Worm (Caenorhabditis elegans) whole organism, L4 larva: Measurements from ENCODE around the gene sra-13.

Experiments
- F26F4.8 ChIP-seq: fragments of 200-800 bp; sonication (Bioruptor generic); conservative IDR thresholded peaks from 2 replicates; pipeline ENCODE4 v1.3.6; 2022; ENCODE audit warnings: missing genetic modification characterization, missing compliant biosample characterization
- F37D6.2 ChIP-seq: sonication (generic microtip); optimal IDR thresholded peaks from 2 replicates; lab custom pipeline; 2016; ENCODE audit warnings: mild to moderate bottlenecking, missing genetic modification characterization, missing compliant biosample characterization
- F44E2.7 ChIP-seq: fragments of 200-800 bp; sonication (Bioruptor generic); IDR thresholded peaks from 2 replicates; pipeline ENCODE4 v2.1.2; 2022; ENCODE audit warnings: missing genetic modification characterization, missing compliant biosample characterization
- T26A8.4 ChIP-seq: fragments of 200-800 bp; sonication (Bioruptor generic); IDR thresholded peaks from 2 replicates; pipeline ENCODE4 v1.3.6; 2022; ENCODE audit warnings: missing genetic modification characterization, missing compliant biosample characterization
- ceh-20 ChIP-seq: fragments of 200-800 bp; sonication (Bioruptor generic); IDR thresholded peaks from 2 replicates; pipeline ENCODE4 v1.3.6; 2022; ENCODE audit warnings: missing genetic modification reagents, missing genetic modification characterization, missing compliant biosample characterization
- ceh-32 ChIP-seq: sonication (generic microtip); optimal IDR thresholded peaks from 2 replicates; lab custom pipeline; 2016; ENCODE audit warnings: mild to moderate bottlenecking, missing genetic modification characterization, missing compliant biosample characterization; ENCODE audit not compliant: poor library complexity
- ces-1 ChIP-seq: fragments of 150-350 bp; sonication (generic microtip); optimal IDR thresholded peaks from 4 replicates; lab custom pipeline; 2014; ENCODE audit warnings: missing biosample characterization, missing genetic modification reagents, missing genetic modification characterization
- daf-19 ChIP-seq: fragments of 200-800 bp; sonication (Bioruptor generic); conservative IDR thresholded peaks from 2 replicates; pipeline ENCODE4 v1.3.6; 2022; ENCODE audit warnings: missing genetic modification characterization, missing compliant biosample characterization
- dmd-6 ChIP-seq: fragments of 200-800 bp; sonication (Bioruptor generic); IDR thresholded peaks from 2 replicates; pipeline ENCODE4 v1.3.6; 2022; ENCODE audit warnings: missing genetic modification reagents, missing genetic modification characterization, missing compliant biosample characterization
- dmd-8 ChIP-seq: fragments of 200-800 bp; sonication (Bioruptor generic); IDR thresholded peaks from 2 replicates; pipeline ENCODE4 v1.3.6; 2022; ENCODE audit warnings: missing genetic modification characterization, missing compliant biosample characterization
- dpl-1 ChIP-seq: fragments of 150-350 bp; optimal IDR thresholded peaks from 2 replicates; lab custom pipeline; 2014; ENCODE audit warnings: missing biosample characterization, missing genetic modification reagents, missing genetic modification characterization
- duxl-1 ChIP-seq: sonication (generic microtip); optimal IDR thresholded peaks from 2 replicates; lab custom pipeline; 2016; ENCODE audit warnings: mild to moderate bottlenecking, missing genetic modification characterization, moderate library complexity, missing compliant biosample characterization; ENCODE audit not compliant: poor library complexity
- egl-43 ChIP-seq: fragments of 200-800 bp; sonication (Bioruptor generic); IDR thresholded peaks from 2 replicates; pipeline ENCODE4 v1.3.6; 2022; ENCODE audit warnings: missing genetic modification reagents, missing genetic modification characterization, missing compliant biosample characterization
- fos-1 ChIP-seq: fragments of 150-350 bp; optimal IDR thresholded peaks from 2 replicates; lab custom pipeline; 2014; ENCODE audit warnings: missing biosample characterization, missing genetic modification characterization
- hlh-11 ChIP-seq: fragments of 200-800 bp; sonication (Bioruptor generic); optimal IDR thresholded peaks from 2 replicates; lab custom pipeline; 2018; ENCODE audit warnings: mild to moderate bottlenecking, missing genetic modification characterization, missing compliant biosample characterization
- hlh-30 ChIP-seq: sonication (generic microtip); optimal IDR thresholded peaks from 2 replicates; lab custom pipeline; 2017; ENCODE audit warnings: antibody characterized with exemption, mild to moderate bottlenecking, missing genetic modification characterization, missing compliant biosample characterization; ENCODE audit not compliant: insufficient read depth
- lin-13 ChIP-seq: fragments of 150-350 bp; optimal IDR thresholded peaks from 2 replicates; lab custom pipeline; 2014; ENCODE audit warnings: missing biosample characterization, missing genetic modification reagents, missing genetic modification characterization
- lin-15B ChIP-seq: fragments of 150-350 bp; sonication (generic microtip); optimal IDR thresholded peaks from 3 replicates; lab custom pipeline; 2014; ENCODE audit warnings: missing biosample characterization, missing genetic modification characterization
- lsy-2 ChIP-seq, 2 experiments: fragments of 150-350 bp in 1 of 2; sonication (generic microtip) in 1 of 2; optimal IDR thresholded peaks; 2 replicates each; lab custom pipeline; 2014 to 2017; ENCODE audit warnings: missing biosample characterization in 2 of 2, missing genetic modification characterization in 2 of 2
- madf-5 ChIP-seq, 2 experiments: fragments of 200-800 bp; sonication (Bioruptor generic); IDR thresholded peaks; 2 replicates each; pipeline ENCODE4 v1.3.6; 2022; ENCODE audit warnings: missing compliant biosample characterization in 2 of 2, missing genetic modification characterization in 2 of 2
- mxl-3 ChIP-seq: fragments of 200-800 bp; sonication (Bioruptor generic); optimal IDR thresholded peaks from 2 replicates; lab custom pipeline; 2018; ENCODE audit warnings: mild to moderate bottlenecking, missing genetic modification characterization, missing compliant biosample characterization
- nhr-10 ChIP-seq: fragments of 150-350 bp; optimal IDR thresholded peaks from 2 replicates; lab custom pipeline; 2014; ENCODE audit warnings: missing biosample characterization, missing genetic modification characterization
- nhr-102 ChIP-seq: sonication (generic microtip); optimal IDR thresholded peaks from 2 replicates; lab custom pipeline; 2016; ENCODE audit warnings: mild to moderate bottlenecking, missing genetic modification characterization, moderate library complexity, missing compliant biosample characterization
- nhr-48 ChIP-seq: sonication (generic microtip); optimal IDR thresholded peaks from 2 replicates; lab custom pipeline; 2016; ENCODE audit warnings: mild to moderate bottlenecking, missing genetic modification characterization, missing compliant biosample characterization
- pha-4 ChIP-seq, 2 experiments: fragments of 150-350 bp in 1 of 2; fragments of 200-800 bp in 1 of 2; sonication (Bioruptor generic) in 1 of 2; IDR thresholded peaks in 1 of 2; optimal IDR thresholded peaks in 1 of 2; 2 replicates each; pipeline versions ENCODE4 v1.3.6 to Lab custom; 2014 to 2022; ENCODE audit warnings: missing genetic modification characterization in 2 of 2, missing genetic modification reagents in 2 of 2, missing biosample characterization in 1 of 2, missing compliant biosample characterization in 1 of 2
- saeg-2 ChIP-seq: fragments of 200-800 bp; sonication (Bioruptor generic); IDR thresholded peaks from 2 replicates; pipeline ENCODE4 v1.3.6; 2022; ENCODE audit warnings: missing genetic modification reagents, missing genetic modification characterization, missing compliant biosample characterization
- sdz-12 ChIP-seq: fragments of 200-800 bp; sonication (Bioruptor generic); optimal IDR thresholded peaks from 2 replicates; lab custom pipeline; 2018; ENCODE audit warnings: mild to moderate bottlenecking, missing genetic modification characterization, missing compliant biosample characterization
- set-16 ChIP-seq: fragments of 200-800 bp; sonication (Bioruptor generic); IDR thresholded peaks from 2 replicates; pipeline ENCODE4 v1.3.6; 2022; ENCODE audit warnings: missing genetic modification reagents, missing genetic modification characterization, missing compliant biosample characterization
- skn-1 ChIP-seq: fragments of 150-350 bp; optimal IDR thresholded peaks from 2 replicates; lab custom pipeline; 2014; ENCODE audit warnings: missing biosample characterization, missing genetic modification characterization
- spr-1 ChIP-seq: sonication (generic microtip); optimal IDR thresholded peaks from 2 replicates; lab custom pipeline; 2016; ENCODE audit warnings: mild to moderate bottlenecking, missing genetic modification characterization, missing compliant biosample characterization
- spr-3 ChIP-seq: fragments of 200-800 bp; sonication (Bioruptor generic); optimal IDR thresholded peaks from 2 replicates; lab custom pipeline; 2018; ENCODE audit warnings: mild to moderate bottlenecking, missing genetic modification characterization, missing compliant biosample characterization
- unc-130 ChIP-seq: sonication (generic microtip); optimal IDR thresholded peaks from 2 replicates; lab custom pipeline; 2016; ENCODE audit warnings: missing genetic modification reagents, missing genetic modification characterization, missing compliant biosample characterization
- unc-62 ChIP-seq, 3 experiments: fragments of 150-350 bp in 1 of 3; sonication (generic microtip); optimal IDR thresholded peaks in 2 of 3; peaks in 1 of 3; 1 replicate in 1 of 3; 2 replicates in 2 of 3; lab custom pipeline; 2014 to 2017; ENCODE audit warnings: missing biosample characterization in 3 of 3, missing genetic modification characterization in 3 of 3, missing genetic modification reagents in 3 of 3, missing genotype in 1 of 3
- zfp-3 ChIP-seq: fragments of 200-800 bp; sonication (Bioruptor generic); conservative IDR thresholded peaks from 2 replicates; pipeline ENCODE4 v1.3.6; 2022; ENCODE audit warnings: missing genetic modification reagents, missing genetic modification characterization, missing compliant biosample characterization
- ztf-7 ChIP-seq: fragments of 150-350 bp; optimal IDR thresholded peaks from 2 replicates; lab custom pipeline; 2014; ENCODE audit warnings: missing biosample characterization, missing genetic modification characterization

Gene sra-13

ce11 chrII:8407491-8407890 lies at the start of gene sra-13:
TSS of gene sra-13 (plus strand) at chrII:8407685.
- no peak for TF ChIP-seq egl-43 (GFP tag; lab: Robert Waterston, UW)
- peak in 1 of 2 experiments; percentile 93 for TF ChIP-seq unc-62 (GFP tag; optimal IDR thresholded peaks at IDR 0.05 in 1 of 2; lab: Kevin White, UChicago)
- no peak for TF ChIP-seq unc-62 (tag; optimal IDR thresholded peaks at IDR 0.05; lab: Kevin White, UChicago)

- TF ChIP-seq skn-1 (tag; lab: Kevin White, UChicago): no peak
- peak; percentile 47; the same call in 1 of the 2 replicates for TF ChIP-seq T26A8.4 (GFP tag; lab: Robert Waterston, UW)
- TF ChIP-seq duxl-1 (tag; lab: Kevin White, UChicago): no peak
- peak; percentile 95 for TF ChIP-seq set-16 (GFP tag; lab: Robert Waterston, UW)
- no peak for TF ChIP-seq daf-19 (GFP tag; lab: Robert Waterston, UW)
- peak; percentile 21 for TF ChIP-seq spr-1 (tag; lab: Kevin White, UChicago)
- TF ChIP-seq F44E2.7 (GFP tag; lab: Robert Waterston, UW): 0 out of 2 replicates have a peak, but pooled peaks have one; percentile 10
- no peak for TF ChIP-seq ceh-20 (GFP tag; lab: Robert Waterston, UW)
- TF ChIP-seq lsy-2 (tag; optimal IDR thresholded peaks at IDR 0.05; lab: Kevin White, UChicago): no peak
- peak; percentile 34 for TF ChIP-seq hlh-11 (tag; lab: Kevin White, UChicago)
- TF ChIP-seq saeg-2: no peak
- TF ChIP-seq madf-5 (GFP tag; IDR thresholded peaks at IDR 0.05; lab: Robert Waterston, UW): 0 out of 4 replicates have a peak, but pooled peaks of 1 of the 2 experiments have one; percentile 65
- TF ChIP-seq dmd-8 (GFP tag; lab: Robert Waterston, UW): 0 out of 2 replicates have a peak, but pooled peaks have one; percentile 63
- no peak for TF ChIP-seq F26F4.8 (GFP tag; lab: Robert Waterston, UW)
Observed at ce11 chrII:8358466-8358865, 49.0 kb upstream of the sra-13 start.

- peak; percentile 78 for TF ChIP-seq mxl-3 (GFP tag; lab: Kevin White, UChicago)
- TF ChIP-seq nhr-48 (tag; lab: Kevin White, UChicago): peak; percentile 30
- peak; percentile 48 for TF ChIP-seq hlh-11 (tag; lab: Kevin White, UChicago)
- TF ChIP-seq lin-13 (GFP tag; lab: Kevin White, UChicago): no peak
Observed at ce11 chrII:8359350-8359749, 48.1 kb upstream of the sra-13 start, which contains the start of gene col-77. TSS of gene col-77 (minus strand) at chrII:8359381.

ce11 chrII:8360453-8360852 lies 47.0 kb upstream of the sra-13 start, which contains the start of gene M195.2:
TSS of gene M195.2 (plus strand) at chrII:8360753.
- TF ChIP-seq unc-62 (GFP tag; optimal IDR thresholded peaks at IDR 0.05 in 1 of 2; lab: Kevin White, UChicago) (peak in 1 of 2 experiments; percentile 60), unc-62 (tag; optimal IDR thresholded peaks at IDR 0.05; lab: Kevin White, UChicago) (no peak), F37D6.2 (tag; lab: Kevin White, UChicago) (no peak)

ce11 chrII:8369059-8369458 lies 38.4 kb upstream of the sra-13 start, which contains the start of gene amt-3:
TSS of gene amt-3 (minus strand) at chrII:8369159.
- TF ChIP-seq lin-15B (tag; lab: Kevin White, UChicago): no peak
- TF ChIP-seq ceh-32 (tag; lab: Kevin White, UChicago): no peak
- TF ChIP-seq nhr-102 (tag; lab: Kevin White, UChicago): no peak
- TF ChIP-seq zfp-3 (GFP tag; lab: Robert Waterston, UW): no peak
- TF ChIP-seq dmd-6: no peak
- TF ChIP-seq nhr-10 (tag; lab: Kevin White, UChicago): no peak
- no peak for TF ChIP-seq pha-4 (GFP tag; IDR thresholded peaks at IDR 0.05; lab: Robert Waterston, UW)
- TF ChIP-seq pha-4 (tag; optimal IDR thresholded peaks at IDR 0.05; lab: Kevin White, UChicago): no peak
- TF ChIP-seq hlh-30 (tag; lab: Kevin White, UChicago): no peak
- no peak for TF ChIP-seq ces-1
- TF ChIP-seq sdz-12: no peak
- no peak for TF ChIP-seq ztf-7
- TF ChIP-seq dpl-1 (GFP tag; lab: Kevin White, UChicago): no peak
- no peak for TF ChIP-seq madf-5 (GFP tag; IDR thresholded peaks at IDR 0.05; lab: Robert Waterston, UW)
- no peak for TF ChIP-seq T26A8.4 (GFP tag; lab: Robert Waterston, UW)
- TF ChIP-seq unc-130: no peak
- no peak for TF ChIP-seq set-16 (GFP tag; lab: Robert Waterston, UW)
- no peak for TF ChIP-seq spr-3 (GFP tag; lab: Kevin White, UChicago)
- no peak for TF ChIP-seq fos-1 (tag; lab: Kevin White, UChicago)
